Worm (Caenorhabditis elegans) whole organism, L4 larva: Measurements from ENCODE around the gene F35E8.1.

Experiments
- F10B5.3 ChIP-seq: sonication (generic microtip); optimal IDR thresholded peaks from 2 replicates; lab custom pipeline; 2016; ENCODE audit warnings: mild to moderate bottlenecking, missing genetic modification characterization, missing compliant biosample characterization
- F26F4.8 ChIP-seq: fragments of 200-800 bp; sonication (Bioruptor generic); conservative IDR thresholded peaks from 2 replicates; pipeline ENCODE4 v1.3.6; 2022; ENCODE audit warnings: missing genetic modification characterization, missing compliant biosample characterization
- R02D3.7 ChIP-seq: fragments of 150-350 bp; sonication (generic microtip); optimal IDR thresholded peaks from 3 replicates; lab custom pipeline; 2014; ENCODE audit warnings: missing biosample characterization, missing genetic modification characterization
- Y48G9A.11 ChIP-seq: fragments of 200-800 bp; sonication (Bioruptor generic); IDR thresholded peaks from 2 replicates; pipeline ENCODE4 v1.3.6; 2022; ENCODE audit warnings: missing genetic modification reagents, missing genetic modification characterization, missing compliant biosample characterization
- Y5F2A.4 ChIP-seq: fragments of 200-800 bp; sonication (Bioruptor generic); optimal IDR thresholded peaks from 2 replicates; lab custom pipeline; 2018; ENCODE audit warnings: mild to moderate bottlenecking, missing genetic modification characterization, missing compliant biosample characterization
- Y75B8A.6 ChIP-seq: fragments of 200-800 bp; sonication (Bioruptor generic); IDR thresholded peaks from 2 replicates; pipeline ENCODE4 v1.3.6; 2022; ENCODE audit warnings: missing genetic modification reagents, missing genetic modification characterization, missing compliant biosample characterization
- ZK546.5 ChIP-seq, 2 experiments: sonication (generic microtip); optimal IDR thresholded peaks; 2 replicates each; lab custom pipeline; 2017; ENCODE audit warnings: missing biosample characterization in 2 of 2, missing genetic modification characterization in 2 of 2
- aha-1 ChIP-seq: fragments of 150-350 bp; peaks from one replicate; lab custom pipeline; 2014; ENCODE audit warnings: missing biosample characterization, missing genetic modification characterization
- attf-4 ChIP-seq: sonication (generic microtip); optimal IDR thresholded peaks from 3 replicates; lab custom pipeline; 2017; ENCODE audit warnings: missing biosample characterization, missing genetic modification characterization
- ceh-44 ChIP-seq: fragments of 200-800 bp; sonication (Bioruptor generic); IDR thresholded peaks from 2 replicates; pipeline ENCODE4 v1.3.6; 2022; ENCODE audit warnings: missing genetic modification reagents, missing genetic modification characterization, missing compliant biosample characterization
- ceh-62 ChIP-seq: sonication (generic microtip); optimal IDR thresholded peaks from 2 replicates; lab custom pipeline; 2017; ENCODE audit warnings: missing biosample characterization, missing genetic modification characterization
- ceh-82 ChIP-seq: sonication (generic microtip); optimal IDR thresholded peaks from 2 replicates; lab custom pipeline; 2017; ENCODE audit warnings: missing biosample characterization, missing genetic modification characterization
- ctbp-1 ChIP-seq: fragments of 200-800 bp; sonication (Bioruptor generic); IDR thresholded peaks from 2 replicates; pipeline ENCODE4 v1.3.6; 2022; ENCODE audit warnings: missing genetic modification reagents, missing genetic modification characterization, missing compliant biosample characterization
- daf-12 ChIP-seq: fragments of 150-350 bp; optimal IDR thresholded peaks from 2 replicates; lab custom pipeline; 2014; ENCODE audit warnings: missing biosample characterization, missing genetic modification reagents, missing genetic modification characterization
- daf-16 ChIP-seq, 3 experiments: sonication (generic microtip); optimal IDR thresholded peaks; 2 replicates each; lab custom pipeline; 2016 to 2017; ENCODE audit warnings: missing genetic modification characterization in 3 of 3, missing genetic modification reagents in 3 of 3, mild to moderate bottlenecking in 2 of 3, missing compliant biosample characterization in 2 of 3, missing biosample characterization in 1 of 3, moderate library complexity in 1 of 3
- daf-8 ChIP-seq: fragments of 200-800 bp; sonication (Bioruptor generic); IDR thresholded peaks from 2 replicates; pipeline ENCODE4 v1.3.6; 2022; ENCODE audit warnings: missing genetic modification characterization, missing compliant biosample characterization
- dmd-6 ChIP-seq: fragments of 200-800 bp; sonication (Bioruptor generic); IDR thresholded peaks from 2 replicates; pipeline ENCODE4 v1.3.6; 2022; ENCODE audit warnings: missing genetic modification reagents, missing genetic modification characterization, missing compliant biosample characterization
- dmd-8 ChIP-seq: fragments of 200-800 bp; sonication (Bioruptor generic); IDR thresholded peaks from 2 replicates; pipeline ENCODE4 v1.3.6; 2022; ENCODE audit warnings: missing genetic modification characterization, missing compliant biosample characterization
- duxl-1 ChIP-seq: sonication (generic microtip); optimal IDR thresholded peaks from 2 replicates; lab custom pipeline; 2016; ENCODE audit warnings: mild to moderate bottlenecking, missing genetic modification characterization, moderate library complexity, missing compliant biosample characterization; ENCODE audit not compliant: poor library complexity
- egl-43 ChIP-seq: fragments of 200-800 bp; sonication (Bioruptor generic); IDR thresholded peaks from 2 replicates; pipeline ENCODE4 v1.3.6; 2022; ENCODE audit warnings: missing genetic modification reagents, missing genetic modification characterization, missing compliant biosample characterization
- fkh-10 ChIP-seq: fragments of 150-350 bp; optimal IDR thresholded peaks from 2 replicates; lab custom pipeline; 2014; ENCODE audit warnings: missing biosample characterization, missing genetic modification reagents, missing genetic modification characterization
- fos-1 ChIP-seq: fragments of 150-350 bp; optimal IDR thresholded peaks from 2 replicates; lab custom pipeline; 2014; ENCODE audit warnings: missing biosample characterization, missing genetic modification characterization
- gei-8 ChIP-seq: fragments of 200-800 bp; sonication (Bioruptor generic); optimal IDR thresholded peaks from 2 replicates; lab custom pipeline; 2018; ENCODE audit warnings: mild to moderate bottlenecking, missing genetic modification characterization, missing compliant biosample characterization
- hif-1 ChIP-seq, 2 experiments: sonication (generic microtip); optimal IDR thresholded peaks; 2 replicates each; lab custom pipeline; 2016 to 2017; ENCODE audit warnings: missing compliant biosample characterization in 2 of 2, missing genetic modification characterization in 2 of 2, missing genetic modification reagents in 2 of 2, missing genotype in 2 of 2, mild to moderate bottlenecking in 1 of 2
- hlh-11 ChIP-seq: fragments of 200-800 bp; sonication (Bioruptor generic); optimal IDR thresholded peaks from 2 replicates; lab custom pipeline; 2018; ENCODE audit warnings: mild to moderate bottlenecking, missing genetic modification characterization, missing compliant biosample characterization
- hmg-1.1 ChIP-seq: fragments of 200-800 bp; sonication (Bioruptor generic); IDR thresholded peaks from 2 replicates; pipeline ENCODE4 v1.3.6; 2022; ENCODE audit warnings: missing genetic modification reagents, missing genetic modification characterization, missing compliant biosample characterization
- jun-1 ChIP-seq: fragments of 150-350 bp; optimal IDR thresholded peaks from 2 replicates; lab custom pipeline; 2014; ENCODE audit warnings: missing biosample characterization, missing genetic modification reagents, missing genetic modification characterization
- madf-9 ChIP-seq: fragments of 200-800 bp; sonication (Bioruptor generic); conservative IDR thresholded peaks from 2 replicates; pipeline ENCODE4 v1.3.6; 2022; ENCODE audit warnings: missing genetic modification reagents, missing genetic modification characterization, missing compliant biosample characterization
- mdl-1 ChIP-seq, 2 experiments: fragments of 150-350 bp in 1 of 2; sonication (generic microtip) in 1 of 2; optimal IDR thresholded peaks; 2 replicates each; lab custom pipeline; 2014 to 2017; ENCODE audit warnings: missing biosample characterization in 2 of 2, missing genetic modification characterization in 2 of 2
- nhr-102 ChIP-seq: sonication (generic microtip); optimal IDR thresholded peaks from 2 replicates; lab custom pipeline; 2016; ENCODE audit warnings: mild to moderate bottlenecking, missing genetic modification characterization, moderate library complexity, missing compliant biosample characterization
- nhr-48 ChIP-seq: sonication (generic microtip); optimal IDR thresholded peaks from 2 replicates; lab custom pipeline; 2016; ENCODE audit warnings: mild to moderate bottlenecking, missing genetic modification characterization, missing compliant biosample characterization
- nhr-6 ChIP-seq: fragments of 150-350 bp; optimal IDR thresholded peaks from 2 replicates; lab custom pipeline; 2014; ENCODE audit warnings: missing biosample characterization, missing genetic modification characterization
- nhr-77 ChIP-seq: fragments of 150-350 bp; optimal IDR thresholded peaks from 2 replicates; lab custom pipeline; 2014; ENCODE audit warnings: missing biosample characterization, missing genetic modification characterization
- rbr-2 ChIP-seq: sonication (generic microtip); optimal IDR thresholded peaks from 2 replicates; lab custom pipeline; 2016; ENCODE audit warnings: missing genotype, missing genetic modification characterization, missing compliant biosample characterization
- saeg-2 ChIP-seq: fragments of 200-800 bp; sonication (Bioruptor generic); IDR thresholded peaks from 2 replicates; pipeline ENCODE4 v1.3.6; 2022; ENCODE audit warnings: missing genetic modification reagents, missing genetic modification characterization, missing compliant biosample characterization
- spr-3 ChIP-seq: fragments of 200-800 bp; sonication (Bioruptor generic); optimal IDR thresholded peaks from 2 replicates; lab custom pipeline; 2018; ENCODE audit warnings: mild to moderate bottlenecking, missing genetic modification characterization, missing compliant biosample characterization
- unc-130 ChIP-seq: sonication (generic microtip); optimal IDR thresholded peaks from 2 replicates; lab custom pipeline; 2016; ENCODE audit warnings: missing genetic modification reagents, missing genetic modification characterization, missing compliant biosample characterization
- unc-62 ChIP-seq, 3 experiments: fragments of 150-350 bp in 1 of 3; sonication (generic microtip); optimal IDR thresholded peaks in 2 of 3; peaks in 1 of 3; 1 replicate in 1 of 3; 2 replicates in 2 of 3; lab custom pipeline; 2014 to 2017; ENCODE audit warnings: missing biosample characterization in 3 of 3, missing genetic modification characterization in 3 of 3, missing genetic modification reagents in 3 of 3, missing genotype in 1 of 3
- vab-7 ChIP-seq: fragments of 200-800 bp; sonication (Bioruptor generic); IDR thresholded peaks from 2 replicates; pipeline ENCODE4 v1.3.6; 2022; ENCODE audit warnings: missing genetic modification reagents, missing genetic modification characterization, missing compliant biosample characterization
- zag-1 ChIP-seq: fragments of 150-350 bp; optimal IDR thresholded peaks from 2 replicates; lab custom pipeline; 2014; ENCODE audit warnings: missing biosample characterization, missing genetic modification characterization
- ztf-11 ChIP-seq: fragments of 150-350 bp; optimal IDR thresholded peaks from 2 replicates; lab custom pipeline; 2014; ENCODE audit warnings: missing biosample characterization, missing genetic modification characterization

The F35E8.1 gene

ce11 chrV:15873762-15874161 is 31.7 kb downstream of the F35E8.1 start (continued):
- TF ChIP-seq saeg-2 (GFP tag; lab: Robert Waterston, UW) = peak; percentile 90
- TF ChIP-seq unc-130 (GFP tag; lab: Kevin White, UChicago) = peak; percentile 84
- no peak for TF ChIP-seq ceh-82 (tag; lab: Kevin White, UChicago)
- TF ChIP-seq, all 104 proteins: peak for 77

- TF ChIP-seq ctbp-1 = no peak
- TF ChIP-seq hif-1 (tag; optimal IDR thresholded peaks at IDR 0.05; lab: Kevin White, UChicago) = no peak
- no peak for TF ChIP-seq ztf-11 (tag; lab: Kevin White, UChicago)
- TF ChIP-seq F10B5.3 (tag; lab: Kevin White, UChicago) = no peak
- TF ChIP-seq daf-16 (GFP tag; optimal IDR thresholded peaks at IDR 0.05; lab: Kevin White, UChicago) = no peak
- no peak for TF ChIP-seq daf-16 (tag; optimal IDR thresholded peaks at IDR 0.05; lab: Kevin White, UChicago)
- no peak for TF ChIP-seq zag-1 (tag; lab: Kevin White, UChicago)
- TF ChIP-seq daf-8 (GFP tag; lab: Robert Waterston, UW) = no peak
- no peak for TF ChIP-seq R02D3.7
- TF ChIP-seq nhr-6 = no peak
- TF ChIP-seq gei-8 = no peak
- TF ChIP-seq fos-1 (tag; lab: Kevin White, UChicago) = no peak
- TF ChIP-seq ceh-62 (tag; lab: Kevin White, UChicago) = no peak
- TF ChIP-seq dmd-8 (GFP tag; lab: Robert Waterston, UW) = no peak
- TF ChIP-seq attf-4 (tag; lab: Kevin White, UChicago) = no peak
- TF ChIP-seq madf-9 = no peak
- TF ChIP-seq unc-62 (GFP tag; optimal IDR thresholded peaks at IDR 0.05 in 1 of 2; lab: Kevin White, UChicago) = no peak
- TF ChIP-seq unc-62 (tag; optimal IDR thresholded peaks at IDR 0.05; lab: Kevin White, UChicago) = no peak
- TF ChIP-seq nhr-77 (tag; lab: Kevin White, UChicago) = no peak
- no peak for TF ChIP-seq spr-3
- TF ChIP-seq Y48G9A.11 (GFP tag; lab: Robert Waterston, UW) = no peak
- TF ChIP-seq fkh-10 (GFP tag; lab: Kevin White, UChicago) = no peak
These were observed 33.2 kb downstream of the F35E8.1 start, which contains the start of gene str-56 for ce11 chrV:15872273-15872672. Gene str-56, plus strand, starts transcription at chrV:15872573.

DNA sequence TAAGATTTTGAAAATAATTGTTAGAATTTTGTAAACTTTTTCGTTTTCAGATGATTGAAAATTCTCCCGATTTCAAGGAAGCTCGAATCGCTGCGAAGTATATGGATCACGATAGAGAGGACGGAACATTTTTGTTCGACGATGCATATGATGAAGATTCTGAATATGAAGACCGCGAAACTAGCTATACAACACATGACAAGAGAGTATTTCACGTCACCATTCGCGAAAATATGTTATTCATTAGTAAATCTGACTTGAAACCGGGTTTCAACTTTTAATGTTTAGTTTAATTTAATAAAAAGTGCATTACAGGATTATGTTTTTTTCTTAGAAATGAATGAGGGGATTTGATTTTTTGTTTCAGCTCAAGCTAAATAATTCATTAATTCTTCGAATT is 35.1 kb downstream of the F35E8.1 start, which contains the start of gene str-57:
Gene str-57 (plus strand): TSS at position 301 of the 400 bp plus-strand sequence.
- TF ChIP-seq aha-1 (peak; percentile 18), dmd-6 (GFP tag; lab: Robert Waterston, UW) (no peak), nhr-102 (tag; lab: Kevin White, UChicago) (no peak), hlh-11 (tag; lab: Kevin White, UChicago) (no peak), unc-130 (GFP tag; lab: Kevin White, UChicago) (no peak), Y75B8A.6 (no peak)

DNA sequence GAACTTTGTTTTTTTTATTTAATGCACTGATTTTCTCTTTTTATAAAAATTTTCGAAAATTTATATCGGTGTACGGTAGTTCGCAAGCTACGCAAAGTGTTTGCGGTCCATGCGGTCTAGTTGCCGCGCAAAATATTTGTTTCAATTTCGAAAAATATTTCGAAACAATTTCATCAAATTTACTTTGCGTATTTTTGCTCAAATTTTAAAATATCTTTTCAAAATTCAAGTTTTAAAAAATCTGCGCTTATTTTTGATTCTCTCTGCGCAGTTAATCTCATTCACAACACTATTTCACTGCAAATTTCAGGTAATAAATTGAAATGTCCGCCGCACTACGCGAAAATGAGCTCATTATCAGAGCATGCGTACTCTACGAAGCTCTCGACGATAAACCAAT is 38.1 kb downstream of the F35E8.1 start, which contains the start of gene fbxa-197:
Gene fbxa-197 (plus strand): TSS at position 301 of the 400 bp plus-strand sequence.
- no peak for TF ChIP-seq Y5F2A.4 (GFP tag; lab: Kevin White, UChicago)
- TF ChIP-seq mdl-1 (tag; optimal IDR thresholded peaks at IDR 0.05; lab: Kevin White, UChicago) = no peak
- no peak for TF ChIP-seq vab-7 (GFP tag; lab: Robert Waterston, UW)
- TF ChIP-seq jun-1 (tag; lab: Kevin White, UChicago) = no peak
- TF ChIP-seq ZK546.5 (tag; optimal IDR thresholded peaks at IDR 0.05; lab: Kevin White, UChicago) = no peak
- TF ChIP-seq duxl-1 (tag; lab: Kevin White, UChicago) = no peak
- TF ChIP-seq R02D3.7 = no peak
- TF ChIP-seq ceh-44 (GFP tag; lab: Robert Waterston, UW) = no peak
- TF ChIP-seq egl-43 (GFP tag; lab: Robert Waterston, UW) = no peak
- TF ChIP-seq hmg-1.1 (GFP tag; lab: Robert Waterston, UW) = no peak
- TF ChIP-seq F26F4.8 (GFP tag; lab: Robert Waterston, UW) = no peak
- TF ChIP-seq nhr-77 (tag; lab: Kevin White, UChicago) = no peak
- TF ChIP-seq rbr-2 (tag; lab: Kevin White, UChicago) = no peak
- no peak for TF ChIP-seq nhr-48 (tag; lab: Kevin White, UChicago)
- TF ChIP-seq daf-12 (tag; lab: Kevin White, UChicago) = no peak
